Fruit fly (Drosophila melanogaster) whole organism, embryonic: ENCODE measurements around the gene Rcd5.

Experiments used
- Abd-B ChIP-seq: fragments of 200-800 bp; sonication (Bioruptor generic); optimal IDR thresholded peaks from 2 replicates; lab custom pipeline; 2018; ENCODE audit warnings: missing biosample characterization, mild to moderate bottlenecking, missing genetic modification characterization, moderate library complexity
- Ada2b ChIP-seq: fragments of 200-800 bp; sonication (Bioruptor generic); IDR thresholded peaks from 2 replicates; pipeline ENCODE4 v1.3.6; 2022; ENCODE audit warnings: missing biosample characterization, missing genetic modification characterization
- Aef1 ChIP-seq: fragments of 200-800 bp; sonication (Bioruptor generic); IDR thresholded peaks from 3 replicates; pipeline ENCODE4 v1.3.6; 2022; ENCODE audit warnings: missing biosample characterization, missing genetic modification characterization
- Antp ChIP-seq: fragments of 200-800 bp; sonication (Bioruptor generic); optimal IDR thresholded peaks from 3 replicates; lab custom pipeline; 2016; ENCODE audit warnings: missing biosample characterization, missing genetic modification characterization
- Awh ChIP-seq: fragments of 200-800 bp; sonication (Bioruptor generic); IDR thresholded peaks from 2 replicates; pipeline ENCODE4, ENCODE4 v1.3.6; 2022; ENCODE audit warnings: missing biosample characterization, missing genetic modification characterization
- CG10543 ChIP-seq: fragments of 200-800 bp; sonication (Bioruptor generic); optimal IDR thresholded peaks from 3 replicates; lab custom pipeline; 2017; ENCODE audit warnings: missing biosample characterization, mild to moderate bottlenecking, missing genetic modification characterization, moderate library complexity
- CG11560 ChIP-seq: fragments of 200-800 bp; sonication (Bioruptor generic); IDR thresholded peaks from 3 replicates; pipeline ENCODE4 v1.3.6; 2022; ENCODE audit warnings: missing biosample characterization, missing genetic modification characterization
- CG12942 ChIP-seq: fragments of 200-800 bp; sonication (Bioruptor generic); optimal IDR thresholded peaks from 3 replicates; lab custom pipeline; 2016; ENCODE audit warnings: missing biosample characterization, missing genetic modification characterization
- CG17328 ChIP-seq: fragments of 200-800 bp; sonication (Bioruptor generic); IDR thresholded peaks from 2 replicates; pipeline ENCODE4 v1.3.6; 2022; ENCODE audit warnings: missing biosample characterization, missing genetic modification characterization
- CG18476 ChIP-seq: fragments of 200-800 bp; sonication (Bioruptor generic); optimal IDR thresholded peaks from 2 replicates; lab custom pipeline; 2016; ENCODE audit warnings: missing biosample characterization, mild to moderate bottlenecking, missing genetic modification characterization
- CG31224 ChIP-seq: fragments of 200-800 bp; sonication (Bioruptor generic); IDR thresholded peaks from 2 replicates; pipeline ENCODE4 v1.3.6; 2022; ENCODE audit warnings: missing biosample characterization, missing genetic modification characterization
- CG4282 ChIP-seq: fragments of 200-800 bp; sonication (Bioruptor generic); optimal IDR thresholded peaks from 2 replicates; lab custom pipeline; 2016; ENCODE audit warnings: missing biosample characterization, missing genetic modification characterization
- CG6254 ChIP-seq: fragments of 200-800 bp; sonication (Bioruptor generic); optimal IDR thresholded peaks from 3 replicates; lab custom pipeline; 2017; ENCODE audit warnings: mild to moderate bottlenecking, missing biosample characterization, missing genetic modification reagents, missing genetic modification characterization
- CG6272 ChIP-seq: fragments of 200-800 bp; sonication (Bioruptor generic); IDR thresholded peaks from 2 replicates; pipeline ENCODE4 v1.3.6; 2022; ENCODE audit warnings: missing biosample characterization, missing genetic modification characterization
- CG6689 ChIP-seq: fragments of 200-800 bp; sonication (Bioruptor generic); IDR thresholded peaks from 2 replicates; pipeline ENCODE4 v1.3.6; 2022; ENCODE audit warnings: missing biosample characterization, missing genetic modification characterization
- CG8388 ChIP-seq: fragments of 200-800 bp; sonication (Bioruptor generic); optimal IDR thresholded peaks from 2 replicates; lab custom pipeline; 2019; ENCODE audit warnings: missing biosample characterization, mild to moderate bottlenecking, missing genetic modification characterization, moderate library complexity
- CG8924 ChIP-seq: fragments of 200-800 bp; optimal IDR thresholded peaks from 3 replicates; lab custom pipeline; 2019; ENCODE audit warnings: missing biosample characterization, mild to moderate bottlenecking, missing genetic modification characterization, moderate library complexity
- Dp ChIP-seq: fragments of 200-800 bp; sonication (Bioruptor generic); optimal IDR thresholded peaks from 2 replicates; lab custom pipeline; 2018; ENCODE audit warnings: missing biosample characterization, mild to moderate bottlenecking, missing genetic modification characterization, moderate library complexity
- Ets97D ChIP-seq: fragments of 200-800 bp; sonication (Bioruptor generic); optimal IDR thresholded peaks from 3 replicates; lab custom pipeline; 2016; ENCODE audit warnings: missing biosample characterization, missing genetic modification characterization
- Fer3 ChIP-seq: fragments of 200-800 bp; sonication (Bioruptor generic); optimal IDR thresholded peaks from 2 replicates; lab custom pipeline; 2018; ENCODE audit warnings: missing biosample characterization, mild to moderate bottlenecking, missing genetic modification characterization, moderate library complexity
- GATAe ChIP-seq: fragments of 200-800 bp; sonication (Bioruptor generic); conservative IDR thresholded peaks from 2 replicates; pipeline ENCODE4 v1.3.6; 2022; ENCODE audit warnings: missing biosample characterization, missing genetic modification characterization
- H2.0 ChIP-seq: fragments of 200-800 bp; sonication (Bioruptor generic); IDR thresholded peaks from 2 replicates; pipeline ENCODE4 v1.3.6; 2022; ENCODE audit warnings: missing biosample characterization, missing genetic modification characterization
- HLHmδ ChIP-seq: fragments of 200-800 bp; sonication (Bioruptor generic); optimal IDR thresholded peaks from 2 replicates; lab custom pipeline; 2018; ENCODE audit warnings: missing biosample characterization, mild to moderate bottlenecking, missing genetic modification characterization, moderate library complexity
- HmgZ ChIP-seq: fragments of 200-800 bp; sonication (Bioruptor generic); optimal IDR thresholded peaks from 2 replicates; lab custom pipeline; 2018; ENCODE audit warnings: missing biosample characterization, mild to moderate bottlenecking, missing genetic modification characterization
- Hr51 ChIP-seq, 2 experiments: fragments of 200-800 bp; sonication (Bioruptor generic); optimal IDR thresholded peaks; 2 replicates in 1 of 2; 3 replicates in 1 of 2; lab custom pipeline; 2016 to 2018; ENCODE audit warnings: missing biosample characterization in 2 of 2, missing genetic modification characterization in 2 of 2, mild to moderate bottlenecking in 1 of 2, moderate library complexity in 1 of 2
- MBD-R2 ChIP-seq: fragments of 200-800 bp; sonication (Bioruptor generic); IDR thresholded peaks from 2 replicates; pipeline ENCODE4 v1.3.6; 2022; ENCODE audit warnings: missing biosample characterization, missing genetic modification characterization
- Mad ChIP-seq: fragments of 200-800 bp; sonication (Bioruptor generic); optimal IDR thresholded peaks from 2 replicates; lab custom pipeline; 2016; ENCODE audit warnings: missing biosample characterization, missing genetic modification characterization
- Nf-YA ChIP-seq: fragments of 200-800 bp; sonication (Bioruptor generic); IDR thresholded peaks from 2 replicates; pipeline ENCODE4 v1.3.6; 2022; ENCODE audit warnings: missing biosample characterization, missing genetic modification characterization
- Nf-YB ChIP-seq: fragments of 200-800 bp; sonication (Bioruptor generic); optimal IDR thresholded peaks from 3 replicates; lab custom pipeline; 2019; ENCODE audit warnings: missing biosample characterization, mild to moderate bottlenecking, missing genetic modification characterization, moderate library complexity
- Side ChIP-seq: fragments of 200-800 bp; sonication (Bioruptor generic); optimal IDR thresholded peaks from 2 replicates; lab custom pipeline; 2016; ENCODE audit warnings: missing biosample characterization, missing genetic modification characterization
- aop ChIP-seq: fragments of 200-800 bp; sonication (Bioruptor generic); IDR thresholded peaks from 2 replicates; pipeline ENCODE4 v1.3.6; 2022; ENCODE audit warnings: missing biosample characterization, missing genetic modification characterization
- bigmax ChIP-seq: fragments of 200-800 bp; sonication (Bioruptor generic); optimal IDR thresholded peaks from 2 replicates; lab custom pipeline; 2018; ENCODE audit warnings: missing biosample characterization, mild to moderate bottlenecking, missing genetic modification characterization
- dati ChIP-seq: fragments of 200-800 bp; sonication (Bioruptor generic); IDR thresholded peaks from 2 replicates; pipeline ENCODE4 v1.3.6; 2022; ENCODE audit warnings: missing biosample characterization, missing genetic modification characterization
- dm ChIP-seq: fragments of 200-800 bp; sonication (Bioruptor generic); optimal IDR thresholded peaks from 3 replicates; lab custom pipeline; 2016; ENCODE audit warnings: missing biosample characterization, missing genetic modification characterization
- dysf ChIP-seq: fragments of 200-800 bp; sonication (Bioruptor generic); IDR thresholded peaks from 3 replicates; pipeline ENCODE4 v1.3.6; 2022; ENCODE audit warnings: missing biosample characterization, missing genetic modification characterization
- exex ChIP-seq: fragments of 200-800 bp; sonication (Bioruptor generic); optimal IDR thresholded peaks from 4 replicates; lab custom pipeline; 2018; ENCODE audit warnings: missing biosample characterization, mild to moderate bottlenecking, missing genetic modification characterization, moderate library complexity
- gcm ChIP-seq: fragments of 200-800 bp; sonication (Bioruptor generic); optimal IDR thresholded peaks from 2 replicates; lab custom pipeline; 2019; ENCODE audit warnings: missing biosample characterization, mild to moderate bottlenecking, missing genetic modification characterization, moderate library complexity
- hth ChIP-seq: fragments of >200 bp; optimal IDR thresholded peaks from 2 replicates; lab custom pipeline; 2017; ENCODE audit warnings: inconsistent platforms
- jigr1 ChIP-seq: fragments of 200-800 bp; sonication (Bioruptor generic); IDR thresholded peaks from 3 replicates; pipeline ENCODE4 v1.3.6; 2022; ENCODE audit warnings: missing biosample characterization, missing genetic modification characterization
- nau ChIP-seq: fragments of 200-800 bp; sonication (Bioruptor generic); optimal IDR thresholded peaks from 3 replicates; lab custom pipeline; 2017; ENCODE audit warnings: missing biosample characterization, mild to moderate bottlenecking, missing genetic modification characterization, missing genetic modification reagents
- onecut ChIP-seq: fragments of 200-800 bp; sonication (Bioruptor generic); IDR thresholded peaks from 2 replicates; pipeline ENCODE4 v1.3.6; 2022; ENCODE audit warnings: missing biosample characterization, missing genetic modification characterization
- ranshi ChIP-seq: fragments of 200-800 bp; sonication (Bioruptor generic); IDR thresholded peaks from 2 replicates; pipeline ENCODE4 v1.3.6; 2022; ENCODE audit warnings: missing biosample characterization, missing genetic modification characterization
- sd ChIP-seq: fragments of 200-800 bp; sonication (Bioruptor generic); optimal IDR thresholded peaks from 3 replicates; lab custom pipeline; 2018; ENCODE audit warnings: missing biosample characterization, mild to moderate bottlenecking, missing genetic modification characterization, moderate library complexity
- slp2 ChIP-seq: fragments of 200-800 bp; sonication (Bioruptor generic); optimal IDR thresholded peaks from 2 replicates; lab custom pipeline; 2016; ENCODE audit warnings: missing biosample characterization, missing genetic modification characterization
- stwl ChIP-seq: fragments of 200-800 bp; sonication (Bioruptor generic); optimal IDR thresholded peaks from 3 replicates; lab custom pipeline; 2018; ENCODE audit warnings: missing biosample characterization, mild to moderate bottlenecking, missing genetic modification characterization, moderate library complexity
- trem ChIP-seq: fragments of 200-800 bp; optimal IDR thresholded peaks from 3 replicates; lab custom pipeline; 2019; ENCODE audit warnings: missing biosample characterization, mild to moderate bottlenecking, missing genetic modification characterization, moderate library complexity
- trh ChIP-seq: fragments of 200-800 bp; sonication (Bioruptor generic); optimal IDR thresholded peaks from 2 replicates; lab custom pipeline; 2016; ENCODE audit warnings: missing biosample characterization, missing genetic modification characterization
- vnd ChIP-seq: fragments of 200-800 bp; sonication (Bioruptor generic); IDR thresholded peaks from 3 replicates; pipeline ENCODE4 v1.3.6; 2022; ENCODE audit warnings: missing biosample characterization, missing genetic modification characterization; ENCODE audit not compliant: partially characterized antibody
- zfh1 ChIP-seq: fragments of 200-800 bp; sonication (Bioruptor generic); IDR thresholded peaks from 3 replicates; pipeline ENCODE4 v1.3.6; 2022; ENCODE audit warnings: missing biosample characterization, missing genetic modification characterization

Rcd5 gene

DNA sequence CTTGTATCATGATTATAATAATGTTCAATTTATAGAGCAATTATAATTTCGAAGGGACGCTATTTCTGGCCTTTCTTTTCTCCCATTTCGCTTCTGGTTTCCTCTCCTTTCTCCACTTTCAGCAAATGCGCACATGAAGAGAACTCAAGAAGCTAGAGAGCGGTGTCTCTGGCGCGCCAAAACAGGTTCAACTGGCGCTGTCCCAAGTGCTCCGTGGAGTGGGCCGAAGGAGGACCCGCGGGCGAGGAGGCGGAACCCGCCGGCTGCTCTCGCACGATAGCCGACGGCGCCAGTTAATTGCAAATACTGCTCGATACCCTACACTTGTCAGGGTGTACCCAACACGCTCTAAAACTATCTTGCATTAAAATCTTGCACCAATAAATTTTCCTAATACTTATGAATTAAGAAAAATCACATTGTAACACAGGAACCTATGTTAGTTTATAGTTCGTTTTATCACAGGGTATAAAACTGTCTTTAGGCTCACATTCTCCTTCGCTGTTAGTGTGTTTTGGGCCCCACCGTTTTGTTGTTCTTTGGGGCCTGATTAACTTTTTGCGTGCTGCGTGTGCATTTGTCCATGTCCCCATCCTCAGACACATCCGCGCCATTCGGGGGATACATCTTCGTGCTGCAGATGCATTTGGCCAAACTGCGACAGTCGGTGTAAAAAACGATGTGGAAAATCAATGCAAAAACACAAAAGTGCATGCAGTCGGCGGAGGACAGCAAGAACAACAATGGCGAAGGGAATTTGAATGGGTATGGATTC lies 30.1 kb downstream of the Rcd5 start (continued):
- TF ChIP-seq CG31224 (GFP tag; lab: Robert Waterston, UW) (peak; percentile 74), Dp (no peak), Nf-YB (peak; percentile 59), gcm (GFP tag; lab: Kevin White, UChicago) (peak; percentile 45), CG6254 (GFP tag; lab: Kevin White, UChicago) (peak; percentile 54), ranshi (GFP tag; lab: Robert Waterston, UW) (peak; percentile 92), CG17328 (GFP tag; lab: Robert Waterston, UW) (peak; percentile 94), CG6272 (GFP tag; lab: Robert Waterston, UW) (peak; percentile 78), Ada2b (GFP tag; lab: Robert Waterston, UW) (peak; percentile 95), CG8924 (tag; lab: Kevin White, UChicago) (peak; percentile 81), trh (peak; percentile 65), Side (GFP tag; lab: Kevin White, UChicago) (peak; percentile 69), zfh1 (GFP tag; lab: Robert Waterston, UW) (peak; percentile 89)

DNA sequence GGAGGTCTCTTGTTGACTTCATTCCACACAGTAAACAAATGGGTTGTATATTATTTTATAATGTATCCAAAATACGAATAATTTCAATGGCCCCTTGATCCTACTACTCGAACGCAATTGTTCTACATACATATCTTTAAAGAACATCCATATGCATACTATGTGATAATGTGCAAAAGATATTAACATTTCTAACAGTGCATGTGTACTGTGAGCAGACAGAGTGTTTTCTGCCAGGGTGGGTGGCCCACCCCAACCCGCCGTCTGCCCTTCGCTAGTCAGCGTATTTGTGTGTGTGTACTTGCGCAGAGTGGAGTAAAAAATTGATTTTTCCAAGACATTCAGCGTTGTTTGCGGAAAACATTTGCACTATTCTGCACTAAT lies 30.7 kb downstream of the Rcd5 start:
- no peak for TF ChIP-seq exex (tag; lab: Kevin White, UChicago)
- no peak for TF ChIP-seq dm (GFP tag; lab: Kevin White, UChicago)
- no peak for TF ChIP-seq stwl
- peak; percentile 22 for TF ChIP-seq trem (tag; lab: Kevin White, UChicago)
- TF ChIP-seq HLHmδ (GFP tag; lab: Kevin White, UChicago), result no peak
- TF ChIP-seq Ets97D (GFP tag; lab: Kevin White, UChicago), result no peak
- TF ChIP-seq H2.0 (GFP tag; lab: Robert Waterston, UW), result peak; percentile 76
- TF ChIP-seq GATAe (GFP tag; lab: Robert Waterston, UW), result no peak
- TF ChIP-seq sd (tag; lab: Kevin White, UChicago), result no peak
- peak; percentile 78 for TF ChIP-seq dysf (GFP tag; lab: Robert Waterston, UW)
- TF ChIP-seq vnd (GFP tag; lab: Robert Waterston, UW), result no peak
- peak; percentile 51; the same call in 2 of the 3 replicates for TF ChIP-seq jigr1
- TF ChIP-seq CG12942 (GFP tag; lab: Kevin White, UChicago), result no peak
- TF ChIP-seq Fer3 (tag; lab: Kevin White, UChicago), result peak; percentile 81
- TF ChIP-seq CG6689 (GFP tag; lab: Robert Waterston, UW), result peak; percentile 70
- TF ChIP-seq slp2 (GFP tag; lab: Kevin White, UChicago), result no peak
- no peak for TF ChIP-seq CG4282
- TF ChIP-seq onecut (GFP tag; lab: Robert Waterston, UW), result peak; percentile 97
- TF ChIP-seq nau (GFP tag; lab: Kevin White, UChicago), result no peak
- 0 out of 2 replicates have a peak, but pooled peaks have one; percentile 8 for TF ChIP-seq Nf-YA (GFP tag; lab: Robert Waterston, UW)
- no peak for TF ChIP-seq CG18476 (GFP tag; lab: Kevin White, UChicago)
- no peak for TF ChIP-seq Mad
- peak; percentile 69 for TF ChIP-seq Aef1
- TF ChIP-seq CG6254 (GFP tag; lab: Kevin White, UChicago), result no peak
- TF ChIP-seq hth, result no peak
- TF ChIP-seq MBD-R2 (GFP tag; lab: Robert Waterston, UW), result peak; percentile 34
- TF ChIP-seq HmgZ, result peak; percentile 7
- TF ChIP-seq aop, result 0 out of 2 replicates have a peak, but pooled peaks have one; percentile 33
- no peak for TF ChIP-seq CG11560
- TF ChIP-seq Hr51 (GFP tag; optimal IDR thresholded peaks at IDR 0.05; lab: Kevin White, UChicago), result peak in 1 of 2 experiments; percentile 56
- peak; percentile 58; the same call in 1 of the 2 replicates for TF ChIP-seq dati (GFP tag; lab: Robert Waterston, UW)
- TF ChIP-seq CG10543, result no peak
- peak; percentile 37 for TF ChIP-seq CG8388
- no peak for TF ChIP-seq bigmax (GFP tag; lab: Kevin White, UChicago)
- TF ChIP-seq Awh (GFP tag; lab: Robert Waterston, UW), result peak; percentile 68
- TF ChIP-seq Abd-B (GFP tag; lab: Kevin White, UChicago), result peak; percentile 14
- no peak for TF ChIP-seq Antp (GFP tag; lab: Kevin White, UChicago)
